Worm (Caenorhabditis elegans) whole organism, L1 larva: ENCODE results near the gene slcr-46.2.

Experiments
- F16B12.6 ChIP-seq: fragments of 150-350 bp; optimal IDR thresholded peaks from 2 replicates; lab custom pipeline; 2014; ENCODE audit warnings: missing biosample characterization, missing genetic modification characterization
- aha-1 ChIP-seq: fragments of 150-350 bp; optimal IDR thresholded peaks from 2 replicates; lab custom pipeline; 2014; ENCODE audit warnings: missing biosample characterization, missing genetic modification characterization
- alr-1 ChIP-seq: fragments of 200-800 bp; sonication (Bioruptor generic); optimal IDR thresholded peaks from 2 replicates; lab custom pipeline; 2018; ENCODE audit warnings: borderline replicate concordance, mild to moderate bottlenecking, missing genetic modification characterization, missing compliant biosample characterization
- aly-2 ChIP-seq: fragments of 150-350 bp; optimal IDR thresholded peaks from 2 replicates; lab custom pipeline; 2014; ENCODE audit warnings: missing biosample characterization, missing genetic modification characterization
- ama-1 ChIP-seq: fragments of 150-350 bp; optimal IDR thresholded peaks from 2 replicates; lab custom pipeline; 2014
- blmp-1 ChIP-seq: fragments of 150-350 bp; optimal IDR thresholded peaks from 2 replicates; lab custom pipeline; 2014; ENCODE audit warnings: missing biosample characterization, missing genetic modification characterization
- ces-1 ChIP-seq: fragments of 150-350 bp; optimal IDR thresholded peaks from 2 replicates; lab custom pipeline; 2014; ENCODE audit warnings: missing biosample characterization, missing genetic modification reagents, missing genetic modification characterization
- dpl-1 ChIP-seq, 3 experiments: fragments of 150-350 bp in 2 of 3; sonication (generic microtip) in 1 of 3; optimal IDR thresholded peaks; 2 replicates each; lab custom pipeline; 2014 to 2017; ENCODE audit warnings: missing biosample characterization in 3 of 3, missing genetic modification characterization in 3 of 3, missing genetic modification reagents in 3 of 3
- efl-1 ChIP-seq, 4 experiments: fragments of 150-350 bp; optimal IDR thresholded peaks in 3 of 4; peaks in 1 of 4; 1 replicate in 1 of 4; 2 replicates in 3 of 4; lab custom pipeline; 2014; ENCODE audit warnings: missing biosample characterization in 2 of 4, missing genetic modification characterization in 2 of 4, missing genetic modification reagents in 2 of 4
- egl-13 ChIP-seq: sonication (generic microtip); optimal IDR thresholded peaks from 2 replicates; lab custom pipeline; 2016; ENCODE audit warnings: missing genotype, missing genetic modification reagents, missing genetic modification characterization, missing compliant biosample characterization
- egl-27 ChIP-seq, 2 experiments: fragments of 150-350 bp in 1 of 2; sonication (generic microtip); optimal IDR thresholded peaks; 3 replicates each; lab custom pipeline; 2017 to 2018; ENCODE audit warnings: missing biosample characterization in 2 of 2, missing genetic modification characterization in 2 of 2, missing genetic modification reagents in 2 of 2
- ets-5 ChIP-seq: fragments of 200-800 bp; sonication (Bioruptor generic); IDR thresholded peaks from 2 replicates; pipeline ENCODE4 v1.3.6; 2022; ENCODE audit warnings: missing genetic modification characterization, missing compliant biosample characterization
- fkh-4 ChIP-seq: sonication (generic microtip); optimal IDR thresholded peaks from 2 replicates; lab custom pipeline; 2016; ENCODE audit warnings: missing compliant biosample characterization, missing genetic modification characterization, borderline replicate concordance
- fkh-8 ChIP-seq: sonication (generic microtip); optimal IDR thresholded peaks from 2 replicates; lab custom pipeline; 2016; ENCODE audit warnings: mild to moderate bottlenecking, missing genetic modification characterization, missing compliant biosample characterization
- fos-1 ChIP-seq: fragments of 150-350 bp; optimal IDR thresholded peaks from 2 replicates; lab custom pipeline; 2014; ENCODE audit warnings: missing biosample characterization, missing genetic modification characterization
- lin-13 ChIP-seq: fragments of 150-350 bp; optimal IDR thresholded peaks from 2 replicates; lab custom pipeline; 2014; ENCODE audit warnings: missing biosample characterization, missing genetic modification reagents, missing genetic modification characterization
- lin-15B ChIP-seq: fragments of 150-350 bp; sonication (generic microtip); optimal IDR thresholded peaks from 3 replicates; lab custom pipeline; 2014; ENCODE audit warnings: missing biosample characterization, missing genetic modification characterization
- lin-35 ChIP-seq, 2 experiments: fragments of 150-350 bp; optimal IDR thresholded peaks; 2 replicates each; lab custom pipeline; 2014; ENCODE audit warnings: missing biosample characterization in 2 of 2, missing genetic modification characterization in 2 of 2, missing genetic modification reagents in 2 of 2
- lin-39 ChIP-seq: fragments of 150-350 bp; optimal IDR thresholded peaks from 2 replicates; lab custom pipeline; 2014; ENCODE audit warnings: missing biosample characterization, missing genetic modification reagents, missing genetic modification characterization
- lir-3 ChIP-seq: sonication (generic microtip); optimal IDR thresholded peaks from 2 replicates; lab custom pipeline; 2016; ENCODE audit warnings: mild to moderate bottlenecking, missing genetic modification characterization, moderate library complexity, missing compliant biosample characterization; ENCODE audit not compliant: poor library complexity
- mab-9 ChIP-seq: fragments of 200-800 bp; sonication (Bioruptor generic); IDR thresholded peaks from 2 replicates; pipeline ENCODE4 v1.3.6; 2022; ENCODE audit warnings: missing genetic modification reagents, missing genetic modification characterization, missing compliant biosample characterization
- mef-2 ChIP-seq: fragments of 150-350 bp; optimal IDR thresholded peaks from 2 replicates; lab custom pipeline; 2014; ENCODE audit warnings: missing biosample characterization, missing genetic modification characterization
- nhr-12 ChIP-seq: sonication (generic microtip); optimal IDR thresholded peaks from 2 replicates; lab custom pipeline; 2017; ENCODE audit warnings: missing biosample characterization, missing genetic modification characterization
- nhr-20 ChIP-seq: sonication (generic microtip); optimal IDR thresholded peaks from 2 replicates; lab custom pipeline; 2016; ENCODE audit warnings: mild to moderate bottlenecking, missing genetic modification characterization, missing compliant biosample characterization
- nhr-77 ChIP-seq: fragments of 150-350 bp; optimal IDR thresholded peaks from 2 replicates; lab custom pipeline; 2014; ENCODE audit warnings: missing biosample characterization, missing genetic modification characterization
- nhr-84 ChIP-seq: sonication (generic microtip); optimal IDR thresholded peaks from 2 replicates; lab custom pipeline; 2017; ENCODE audit warnings: missing biosample characterization, missing genetic modification characterization
- nhr-85 ChIP-seq: sonication (generic microtip); peaks from one replicate; lab custom pipeline; 2016; ENCODE audit warnings: missing genetic modification characterization, inconsistent platforms, missing compliant biosample characterization
- pag-3 ChIP-seq: sonication (generic microtip); optimal IDR thresholded peaks from 2 replicates; lab custom pipeline; 2017; ENCODE audit warnings: missing genetic modification characterization, mild to moderate bottlenecking, missing compliant biosample characterization, antibody characterized with exemption, borderline replicate concordance; ENCODE audit not compliant: insufficient read depth
- rnt-1 ChIP-seq: sonication (generic microtip); optimal IDR thresholded peaks from 2 replicates; lab custom pipeline; 2016; ENCODE audit warnings: mild to moderate bottlenecking, missing genetic modification characterization, moderate library complexity, missing compliant biosample characterization
- snpc-4 ChIP-seq: fragments of 150-350 bp; optimal IDR thresholded peaks from 2 replicates; lab custom pipeline; 2014; ENCODE audit warnings: missing biosample characterization, missing genetic modification characterization
- snu-23 ChIP-seq: sonication (generic microtip); optimal IDR thresholded peaks from 2 replicates; lab custom pipeline; 2016; ENCODE audit warnings: missing genetic modification characterization, missing compliant biosample characterization
- sptf-1 ChIP-seq: fragments of 150-350 bp; optimal IDR thresholded peaks from 2 replicates; lab custom pipeline; 2014; ENCODE audit warnings: missing biosample characterization, missing genetic modification characterization
- sup-37 ChIP-seq: fragments of 200-800 bp; sonication (Bioruptor generic); optimal IDR thresholded peaks from 2 replicates; lab custom pipeline; 2018; ENCODE audit warnings: mild to moderate bottlenecking, missing genetic modification characterization, missing compliant biosample characterization
- tbx-2 ChIP-seq: sonication (generic microtip); optimal IDR thresholded peaks from 2 replicates; lab custom pipeline; 2016; ENCODE audit warnings: missing genetic modification characterization, missing compliant biosample characterization
- unc-62 ChIP-seq: fragments of 150-350 bp; optimal IDR thresholded peaks from 2 replicates; lab custom pipeline; 2014; ENCODE audit warnings: missing biosample characterization, missing genetic modification reagents, missing genetic modification characterization
- ztf-11 ChIP-seq, 2 experiments: sonication (generic microtip); optimal IDR thresholded peaks; 2 replicates each; lab custom pipeline; 2016 to 2017; ENCODE audit warnings: missing genetic modification characterization in 2 of 2, missing biosample characterization in 1 of 2, missing compliant biosample characterization in 1 of 2

The slcr-46.2 gene

ce11 chrV:19358039-19358438 is 31.9 kb downstream of the slcr-46.2 start:
- TF ChIP-seq ztf-11 (tag; optimal IDR thresholded peaks at IDR 0.05; lab: Kevin White, UChicago) (no peak), nhr-12 (no peak), snu-23 (no peak), sptf-1 (tag; lab: Kevin White, UChicago) (no peak), fkh-4 (tag; lab: Kevin White, UChicago) (no peak), nhr-84 (tag; lab: Kevin White, UChicago) (no peak), aha-1 (no peak), snpc-4 (no peak), F16B12.6 (tag; lab: Kevin White, UChicago) (no peak), lin-39 (tag; lab: Kevin White, UChicago) (no peak), egl-13 (tag; lab: Kevin White, UChicago) (no peak), ces-1 (GFP tag; lab: Kevin White, UChicago) (no peak), sup-37 (no peak), lin-15B (no peak), mef-2 (tag; lab: Kevin White, UChicago) (no peak), ama-1 (lab: Kevin White, UChicago) (no peak), egl-27 (tag; optimal IDR thresholded peaks at IDR 0.05; lab: Kevin White, UChicago) (no peak)

DNA sequence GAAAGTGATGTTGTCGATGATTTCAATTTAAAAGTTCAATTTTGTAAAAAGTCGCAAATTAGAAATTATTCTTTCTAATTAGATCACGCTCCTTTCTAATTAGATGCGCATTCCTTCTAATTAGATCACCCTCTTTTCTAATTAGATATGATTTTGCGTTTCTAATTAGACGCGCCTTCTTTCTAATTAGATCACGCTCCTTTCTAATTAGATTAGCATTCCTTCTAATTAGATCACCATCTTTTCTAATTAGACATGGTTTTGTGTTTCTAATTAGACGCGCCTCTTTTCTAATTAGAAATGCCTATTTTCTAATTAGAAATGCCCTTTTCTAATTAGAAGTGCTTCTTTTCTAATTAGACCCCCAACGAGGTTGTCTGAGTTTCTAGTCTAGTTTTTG is 33.2 kb downstream of the slcr-46.2 start:
- TF ChIP-seq lin-35 (GFP tag; optimal IDR thresholded peaks at IDR 0.05; lab: Kevin White, UChicago) (no peak), unc-62 (no peak), mab-9 (GFP tag; lab: Robert Waterston, UW) (no peak), alr-1 (tag; lab: Kevin White, UChicago) (no peak), efl-1 (optimal IDR thresholded peaks at IDR 0.05; lab: Kevin White, UChicago) (no peak), efl-1 (GFP tag; optimal IDR thresholded peaks at IDR 0.05 in 1 of 2; lab: Kevin White, UChicago) (no peak), sup-37 (no peak), nhr-77 (tag; lab: Kevin White, UChicago) (no peak), aly-2 (tag; lab: Kevin White, UChicago) (no peak), rnt-1 (tag; lab: Kevin White, UChicago) (no peak), lin-13 (GFP tag; lab: Kevin White, UChicago) (no peak), fos-1 (tag; lab: Kevin White, UChicago) (no peak)

DNA sequence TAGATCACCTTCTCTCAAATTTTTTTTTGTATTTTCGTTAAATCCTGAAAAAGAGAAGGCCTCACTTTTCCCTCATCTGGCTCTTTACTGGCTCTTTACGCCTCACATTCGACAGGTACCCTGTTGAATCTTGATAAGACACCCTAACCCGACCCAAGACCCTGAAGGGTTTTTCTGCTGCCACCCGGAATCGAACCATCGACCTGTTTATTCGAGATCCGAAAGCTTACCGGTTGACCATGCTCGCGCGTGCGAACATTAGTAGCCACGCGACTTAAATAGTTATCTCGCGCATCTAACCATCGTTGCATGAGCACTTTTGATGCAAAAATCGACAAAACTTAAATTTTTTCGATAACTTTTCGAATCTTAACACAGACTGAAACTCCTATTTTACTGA is 34.7 kb downstream of the slcr-46.2 start:
- no peak for TF ChIP-seq tbx-2 (tag; lab: Kevin White, UChicago)
- no peak for TF ChIP-seq dpl-1 (GFP tag; optimal IDR thresholded peaks at IDR 0.05; lab: Kevin White, UChicago)
- no peak for TF ChIP-seq ets-5 (GFP tag; lab: Robert Waterston, UW)
- no peak for TF ChIP-seq efl-1 (optimal IDR thresholded peaks at IDR 0.05; lab: Kevin White, UChicago)
- peak in 1 of 2 experiments; percentile 84 for TF ChIP-seq efl-1 (GFP tag; optimal IDR thresholded peaks at IDR 0.05 in 1 of 2; lab: Kevin White, UChicago)
- TF ChIP-seq pag-3 (tag; lab: Kevin White, UChicago) = no peak
- TF ChIP-seq nhr-85 (tag; lab: Kevin White, UChicago) = no peak
- no peak for TF ChIP-seq lin-15B
- no peak for TF ChIP-seq sptf-1 (tag; lab: Kevin White, UChicago)

ce11 chrV:19354506-19354905 is 35.4 kb downstream of the slcr-46.2 start:
- no peak for TF ChIP-seq lin-15B
- no peak for TF ChIP-seq nhr-20 (tag; lab: Kevin White, UChicago)
- TF ChIP-seq efl-1 (optimal IDR thresholded peaks at IDR 0.05; lab: Kevin White, UChicago) = no peak
- peak in 1 of 2 experiments; percentile 30 for TF ChIP-seq efl-1 (GFP tag; optimal IDR thresholded peaks at IDR 0.05 in 1 of 2; lab: Kevin White, UChicago)
- no peak for TF ChIP-seq lir-3 (tag; lab: Kevin White, UChicago)
- no peak for TF ChIP-seq fkh-8 (tag; lab: Kevin White, UChicago)
- TF ChIP-seq blmp-1 = no peak
